Worm (Caenorhabditis elegans) whole organism, L1 larva: Measurements from ENCODE around the gene Y17D7C.2.

ENCODE experiments used
- fkh-10 ChIP-seq: sonication (generic microtip); optimal IDR thresholded peaks from 2 replicates; lab custom pipeline; 2017; ENCODE audit warnings: missing biosample characterization, missing genetic modification reagents, missing genetic modification characterization
- lin-39 ChIP-seq: fragments of 150-350 bp; optimal IDR thresholded peaks from 2 replicates; lab custom pipeline; 2014; ENCODE audit warnings: missing biosample characterization, missing genetic modification reagents, missing genetic modification characterization
- nhr-47 ChIP-seq: sonication (generic microtip); optimal IDR thresholded peaks from 2 replicates; lab custom pipeline; 2016; ENCODE audit warnings: mild to moderate bottlenecking, missing genetic modification characterization, moderate library complexity, missing compliant biosample characterization
- nhr-90 ChIP-seq: sonication (generic microtip); optimal IDR thresholded peaks from 2 replicates; lab custom pipeline; 2016; ENCODE audit warnings: mild to moderate bottlenecking, missing genetic modification characterization, missing compliant biosample characterization; ENCODE audit not compliant: poor library complexity
- tbx-2 ChIP-seq: sonication (generic microtip); optimal IDR thresholded peaks from 2 replicates; lab custom pipeline; 2016; ENCODE audit warnings: missing genetic modification characterization, missing compliant biosample characterization
- xbp-1 ChIP-seq: sonication (generic microtip); optimal IDR thresholded peaks from 2 replicates; lab custom pipeline; 2016; ENCODE audit warnings: missing genetic modification characterization, missing compliant biosample characterization
- zip-4 ChIP-seq: fragments of 200-800 bp; sonication (Bioruptor generic); optimal IDR thresholded peaks from 2 replicates; lab custom pipeline; 2018; ENCODE audit warnings: mild to moderate bottlenecking, missing genetic modification characterization, moderate library complexity, missing compliant biosample characterization

DNA sequence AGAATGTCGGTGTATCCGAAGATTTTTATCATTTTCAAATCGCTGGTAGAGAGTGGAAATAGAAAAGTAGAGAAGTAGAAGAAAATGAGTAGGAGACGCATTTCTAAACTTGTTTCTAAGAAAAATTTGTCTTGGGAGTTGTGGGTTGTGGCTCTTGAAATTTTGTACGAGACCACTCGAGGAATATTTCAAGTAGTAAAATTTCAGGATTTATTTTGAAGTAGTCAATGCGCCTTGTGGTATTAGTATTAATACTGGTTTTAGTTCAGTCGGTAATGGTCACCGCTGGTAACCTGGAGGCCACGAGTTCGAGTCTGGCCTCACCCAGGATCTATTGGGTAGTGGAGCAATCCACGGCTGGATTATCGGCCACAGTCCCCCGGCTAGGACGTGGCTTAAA lies 28.9 kb upstream of the Y17D7C.2 start, which contains the start of gene clec-252:
- TF ChIP-seq zip-4 (no peak), lin-39 (tag; lab: Kevin White, UChicago) (no peak), nhr-90 (tag; lab: Kevin White, UChicago) (no peak), nhr-47 (no peak), tbx-2 (tag; lab: Kevin White, UChicago) (no peak), fkh-10 (GFP tag; lab: Kevin White, UChicago) (no peak), xbp-1 (tag; lab: Kevin White, UChicago) (no peak)
